Fruit fly (Drosophila melanogaster) whole organism: ENCODE results near the gene CG5445.

Experiments used
- CG8478 ChIP-seq: fragments of >200 bp; optimal IDR thresholded peaks from 2 replicates; lab custom pipeline; 2018; ENCODE audit warnings: inconsistent platforms
- Dll ChIP-seq: fragments of >200 bp; optimal IDR thresholded peaks from 2 replicates; lab custom pipeline; 2017
- EcR ChIP-seq, 2 experiments: fragments of >200 bp; optimal IDR thresholded peaks; 2 replicates each; lab custom pipeline; 2017; ENCODE audit warnings: missing biosample characterization in 2 of 2, missing genetic modification characterization in 2 of 2, missing genetic modification reagents in 2 of 2
- pan ChIP-seq: fragments of >200 bp; optimal IDR thresholded peaks from 2 replicates; lab custom pipeline; 2017
- psq ChIP-seq: fragments of >200 bp; optimal IDR thresholded peaks from 2 replicates; lab custom pipeline; 2017
- usp ChIP-seq: fragments of >200 bp; optimal IDR thresholded peaks from 2 replicates; lab custom pipeline; 2017; ENCODE audit warnings: missing biosample characterization, missing genetic modification characterization, mixed read lengths

The CG5445 gene

DNA sequence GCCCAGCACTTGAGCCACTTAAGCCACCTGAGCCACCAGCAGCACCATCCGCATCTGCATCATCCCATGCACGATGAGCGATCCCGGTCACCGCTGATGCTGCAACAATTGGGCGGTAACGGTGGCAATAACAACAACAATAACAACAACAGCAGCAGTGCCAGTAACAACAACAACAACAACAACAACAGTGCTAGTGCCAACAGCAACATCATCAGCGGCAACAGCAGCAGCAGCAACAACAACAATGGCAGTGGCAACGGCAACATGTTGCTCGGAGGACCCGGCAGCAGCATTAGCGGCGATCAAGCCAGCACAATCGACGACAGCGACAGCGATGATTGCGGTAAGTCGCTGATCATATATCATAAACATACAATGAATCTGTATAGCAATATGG is 33.3 kb downstream of the CG5445 start:
- TF ChIP-seq pan (lab: Kevin White, UChicago) (no peak), psq (lab: Kevin White, UChicago) (no peak), EcR (GFP tag; optimal IDR thresholded peaks at IDR 0.05; lab: Kevin White, UChicago) (no peak), CG8478 (lab: Kevin White, UChicago) (no peak), usp (no peak), Dll (no peak)

DNA sequence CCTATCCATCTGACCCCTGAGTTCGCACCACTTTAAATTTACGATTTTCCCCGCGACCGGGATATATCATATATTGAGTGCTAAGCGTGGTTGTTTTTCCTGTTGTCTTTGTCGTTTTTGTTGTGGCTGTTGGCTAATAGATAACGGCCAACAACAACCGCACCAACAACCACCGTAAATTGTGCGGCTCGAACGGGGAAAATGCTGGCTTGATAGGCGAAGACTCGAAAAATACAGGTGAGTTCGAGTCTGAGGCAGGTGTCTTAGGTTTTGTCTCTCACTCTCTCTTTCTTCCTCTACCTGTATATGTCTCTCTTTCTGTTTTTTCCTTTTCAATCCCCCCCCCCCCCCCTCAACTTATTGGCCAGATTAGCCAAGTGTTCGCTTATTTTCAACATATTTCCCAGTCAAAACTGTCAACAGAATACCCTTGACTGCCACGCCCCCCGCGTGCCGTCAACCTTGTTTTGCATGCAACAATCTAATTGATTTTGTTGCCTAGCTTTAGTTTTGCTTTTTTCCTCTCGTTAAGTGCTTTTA is 34.5 kb downstream of the CG5445 start:
- TF ChIP-seq Dll (no peak), EcR (GFP tag; optimal IDR thresholded peaks at IDR 0.05; lab: Kevin White, UChicago) (no peak), pan (lab: Kevin White, UChicago) (no peak), usp (no peak), CG8478 (lab: Kevin White, UChicago) (no peak), psq (lab: Kevin White, UChicago) (no peak)

DNA sequence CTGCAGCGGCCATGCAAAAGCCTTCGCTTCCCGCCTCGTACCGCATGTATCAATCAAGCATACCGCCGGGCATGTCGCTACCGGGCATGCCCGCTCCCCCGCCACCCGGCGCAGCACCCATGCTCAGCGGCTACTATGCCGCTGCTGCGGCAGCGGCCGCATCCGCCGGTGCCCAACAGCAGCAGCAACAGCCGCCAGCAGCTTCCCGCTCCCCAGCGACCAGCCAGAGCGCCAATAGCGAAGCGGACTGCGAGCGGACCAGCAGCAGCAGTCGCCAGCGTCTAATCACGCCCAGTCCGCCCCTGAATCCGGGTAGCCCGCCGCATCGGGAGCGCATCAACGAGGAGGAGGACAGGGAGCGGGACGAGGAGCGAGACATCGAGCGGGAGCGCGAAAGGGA is 40.6 kb downstream of the CG5445 start:
- TF ChIP-seq usp (no peak), Dll (no peak)

DNA sequence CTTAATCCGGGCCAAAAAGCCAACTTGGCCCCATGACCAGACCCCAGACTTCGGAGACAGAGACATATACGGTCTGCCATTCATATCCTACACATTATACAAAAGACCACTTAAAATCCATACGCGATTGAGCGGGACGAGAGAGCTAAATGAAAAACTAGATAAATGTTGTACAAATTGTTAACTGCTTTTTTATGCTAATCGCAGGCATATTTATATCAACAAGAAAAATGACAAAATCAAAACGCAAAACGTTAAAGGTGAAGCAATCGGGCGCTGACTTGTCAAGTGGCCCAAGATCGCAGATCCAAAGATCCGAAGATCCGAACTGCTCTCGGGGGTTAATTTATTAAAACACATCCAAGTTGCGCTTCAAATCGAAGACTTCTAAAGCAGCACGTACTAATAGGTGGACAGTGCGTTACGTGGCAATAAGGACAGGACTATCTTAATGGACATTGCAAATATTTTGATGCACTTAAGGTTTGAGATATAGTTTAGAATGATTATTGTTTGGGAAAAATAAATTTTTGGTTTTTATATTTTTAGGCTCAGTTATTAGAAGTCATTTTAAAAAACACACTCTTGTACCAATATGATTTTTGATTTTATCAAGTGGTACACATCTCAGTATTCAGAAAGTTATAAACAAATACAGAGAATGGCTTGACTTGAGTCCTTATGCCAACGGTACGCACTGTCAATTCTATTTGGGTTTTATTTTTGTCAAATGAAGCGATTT is 47.8 kb downstream of the CG5445 start:
- TF ChIP-seq psq (lab: Kevin White, UChicago) (no peak), Dll (no peak), usp (no peak), EcR (GFP tag; optimal IDR thresholded peaks at IDR 0.05; lab: Kevin White, UChicago) (no peak), CG8478 (lab: Kevin White, UChicago) (no peak), pan (lab: Kevin White, UChicago) (no peak)

DNA sequence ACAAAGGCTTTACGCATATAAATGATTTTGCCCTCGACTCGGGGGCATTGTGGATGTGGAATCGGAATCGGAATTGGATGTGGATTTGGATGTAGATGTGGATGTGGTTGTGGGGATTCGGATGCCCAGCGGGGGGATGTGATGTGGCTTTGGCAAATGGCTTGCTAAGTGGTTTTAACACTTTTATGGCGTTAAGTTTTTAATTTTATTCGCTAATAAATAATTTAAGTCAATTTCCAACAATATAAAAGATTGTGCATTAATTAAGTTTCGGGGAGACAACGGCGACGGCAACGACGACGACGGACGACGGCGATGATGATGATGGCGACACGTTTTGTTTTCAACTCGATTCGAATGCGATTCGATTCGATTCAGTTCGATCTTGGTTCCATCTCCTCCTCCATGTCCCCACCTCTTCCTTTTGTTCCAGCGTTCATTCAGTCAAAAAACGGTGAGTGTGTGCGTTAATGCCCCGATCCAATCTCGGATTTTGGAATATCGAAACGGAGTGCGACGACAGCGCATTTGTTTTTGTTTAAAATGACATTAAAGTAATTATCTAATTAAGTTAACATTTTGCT is 48.5 kb downstream of the CG5445 start:
- TF ChIP-seq usp, result no peak

DNA sequence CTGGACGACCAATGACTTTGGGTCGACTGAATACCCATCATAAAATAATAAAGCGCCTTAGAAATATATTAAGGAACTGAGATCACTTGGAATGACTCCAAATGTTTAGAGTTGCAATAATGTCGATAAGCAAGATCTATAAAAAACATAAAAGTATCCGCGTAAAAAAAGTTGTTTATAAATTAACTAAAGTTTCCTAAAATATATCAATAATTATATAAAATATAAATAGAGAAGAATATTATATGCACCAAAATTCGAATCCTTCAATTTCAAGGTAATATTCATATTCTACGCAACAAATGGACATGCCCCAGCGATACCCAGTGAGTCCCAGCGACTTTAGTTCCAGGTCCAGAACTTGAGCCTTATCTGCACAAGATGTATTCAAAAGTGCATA is 50.1 kb downstream of the CG5445 start:
- TF ChIP-seq pan (lab: Kevin White, UChicago) (peak; percentile 36), Dll (no peak)

DNA sequence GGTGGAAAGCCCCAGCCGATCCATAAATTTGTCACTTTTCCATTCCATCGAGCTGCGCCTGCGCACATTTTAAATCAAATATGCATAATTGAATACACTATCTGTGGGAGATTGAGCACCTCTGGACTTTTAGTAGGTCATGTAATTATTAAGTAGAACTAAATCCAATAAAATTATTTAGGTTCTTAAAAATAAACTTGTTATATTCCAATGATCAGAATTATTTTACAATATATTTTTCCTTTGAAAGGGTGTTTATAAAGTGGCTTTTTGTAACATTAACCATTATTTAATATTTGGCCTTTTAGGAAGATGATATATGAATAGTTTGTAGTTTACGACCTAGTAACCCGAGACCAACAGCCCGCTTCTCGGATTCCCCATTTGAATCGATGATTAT is 51.8 kb downstream of the CG5445 start:
- TF ChIP-seq EcR (GFP tag; optimal IDR thresholded peaks at IDR 0.05; lab: Kevin White, UChicago), result no peak
- no peak for TF ChIP-seq usp
- TF ChIP-seq Dll, result no peak
- TF ChIP-seq psq (lab: Kevin White, UChicago), result no peak
- TF ChIP-seq CG8478 (lab: Kevin White, UChicago), result no peak
- TF ChIP-seq pan (lab: Kevin White, UChicago), result no peak

DNA sequence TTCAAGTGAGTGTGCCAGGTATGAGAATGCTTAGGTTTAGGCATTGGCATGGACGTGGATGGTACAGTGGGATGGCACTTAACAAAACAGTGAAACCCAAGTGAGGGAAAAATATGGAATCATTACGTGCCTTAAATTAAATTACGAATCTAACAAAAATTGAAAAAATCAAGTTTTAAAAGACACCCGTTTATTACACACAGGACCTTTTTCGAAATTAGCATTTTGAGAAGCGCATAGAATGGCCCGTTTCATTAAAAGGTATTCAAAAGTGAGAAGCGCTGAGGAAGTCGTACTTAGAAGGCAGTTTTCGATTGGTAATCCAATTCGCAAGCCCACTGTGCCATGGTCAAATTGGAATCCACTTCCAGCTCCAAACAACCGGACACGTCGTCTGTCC is 54.0 kb downstream of the CG5445 start:
- TF ChIP-seq CG8478 (lab: Kevin White, UChicago), result no peak
- no peak for TF ChIP-seq Dll
- no peak for TF ChIP-seq pan (lab: Kevin White, UChicago)
- no peak for TF ChIP-seq usp
- no peak for TF ChIP-seq EcR (GFP tag; optimal IDR thresholded peaks at IDR 0.05; lab: Kevin White, UChicago)

DNA sequence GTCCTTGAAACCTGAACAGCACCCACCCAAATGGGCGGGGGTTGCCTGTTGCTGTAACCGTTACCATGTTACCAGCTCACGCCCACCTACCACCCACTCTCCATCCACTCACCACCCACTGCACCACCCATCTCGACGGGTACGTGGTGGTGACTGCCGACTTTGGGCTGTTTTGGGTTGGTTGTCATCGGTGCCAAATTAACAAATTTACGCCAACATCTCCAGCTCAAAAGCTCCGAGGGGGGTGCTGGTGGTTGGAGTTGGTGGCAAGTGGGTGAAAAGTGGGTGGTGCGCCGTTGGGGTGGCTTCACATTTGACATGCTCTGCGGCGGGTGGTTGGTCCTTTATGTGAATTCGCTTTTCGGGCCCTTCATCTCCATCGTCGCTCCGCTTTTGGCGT is 57.4 kb downstream of the CG5445 start:
- TF ChIP-seq psq (lab: Kevin White, UChicago), result no peak
- no peak for TF ChIP-seq pan (lab: Kevin White, UChicago)

DNA sequence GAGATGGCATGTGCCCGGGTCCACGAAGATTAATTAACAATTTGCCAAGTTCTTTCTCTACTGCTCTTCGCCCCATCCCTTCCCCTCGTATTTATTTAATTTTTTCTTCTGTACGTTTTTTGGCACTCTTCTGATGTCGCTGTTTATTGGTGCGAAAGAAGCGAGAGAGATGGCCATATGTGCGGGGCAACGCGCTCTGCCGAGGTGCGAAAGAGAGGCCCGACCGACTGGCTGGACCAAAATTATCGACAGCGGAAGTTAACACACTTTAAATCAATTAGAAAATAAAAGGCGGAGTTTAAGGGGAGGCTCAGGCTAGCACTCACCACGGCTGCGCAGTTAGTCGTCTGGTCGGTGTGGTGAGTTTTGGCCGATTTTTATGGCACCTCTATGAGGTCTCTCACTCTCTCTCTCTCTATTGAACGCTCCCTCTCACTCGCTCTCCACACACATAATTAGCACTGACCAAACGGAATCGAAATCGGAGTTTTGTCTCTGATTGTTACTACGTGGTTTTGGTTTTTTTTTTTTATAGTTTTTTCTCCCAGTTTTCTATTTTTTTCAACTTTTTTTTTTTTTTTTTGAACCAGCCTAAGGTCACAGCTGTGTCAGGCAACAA is 63.6 kb downstream of the CG5445 start:
- TF ChIP-seq pan (lab: Kevin White, UChicago) (no peak), CG8478 (lab: Kevin White, UChicago) (no peak), usp (no peak), EcR (GFP tag; optimal IDR thresholded peaks at IDR 0.05; lab: Kevin White, UChicago) (no peak), Dll (no peak), psq (lab: Kevin White, UChicago) (no peak)

DNA sequence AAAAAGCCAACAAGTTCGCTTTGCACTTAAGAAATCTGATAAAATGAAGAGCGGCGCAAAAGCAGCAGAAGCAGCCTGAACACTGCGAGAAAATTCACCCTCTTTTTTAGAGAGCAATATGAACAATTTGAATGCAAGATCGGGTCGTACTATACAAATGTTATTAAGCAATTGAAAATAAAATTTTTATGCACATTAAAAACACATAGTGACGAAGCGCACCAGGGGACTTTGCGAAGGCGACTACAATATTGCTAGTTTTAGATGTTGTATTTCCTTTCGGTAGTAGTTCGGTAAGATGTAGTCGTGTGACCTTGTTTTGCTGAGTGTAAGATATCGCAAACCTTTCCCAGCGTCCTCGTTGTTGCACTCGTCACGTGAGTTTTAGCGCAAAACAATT is 69.3 kb downstream of the CG5445 start:
- TF ChIP-seq Dll (no peak), pan (lab: Kevin White, UChicago) (no peak), CG8478 (lab: Kevin White, UChicago) (no peak), psq (lab: Kevin White, UChicago) (no peak), EcR (GFP tag; optimal IDR thresholded peaks at IDR 0.05; lab: Kevin White, UChicago) (no peak), usp (no peak)

DNA sequence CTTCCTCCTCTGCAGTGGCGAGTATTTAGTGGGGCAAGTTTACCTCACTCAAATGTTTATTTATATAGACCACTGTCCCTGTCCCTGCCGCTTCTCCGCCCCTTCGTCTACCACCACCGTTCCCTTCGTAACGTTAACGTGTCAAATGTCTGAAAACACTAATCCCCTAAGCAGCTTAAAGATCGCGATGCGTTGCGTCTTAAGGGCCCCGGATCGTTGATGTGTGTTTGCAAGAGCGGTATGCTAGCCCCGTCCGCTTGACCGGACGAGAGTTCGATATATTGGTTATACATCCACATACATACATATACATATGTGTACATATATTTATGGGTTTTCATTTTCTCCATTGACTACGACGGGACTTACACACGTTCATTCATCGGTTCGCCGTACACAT is 70.6 kb downstream of the CG5445 start:
- TF ChIP-seq CG8478 (lab: Kevin White, UChicago), result no peak
- TF ChIP-seq Dll, result no peak
- no peak for TF ChIP-seq usp
- TF ChIP-seq EcR (GFP tag; optimal IDR thresholded peaks at IDR 0.05; lab: Kevin White, UChicago), result no peak
